Worm (Caenorhabditis elegans) whole organism, early embryonic: ENCODE results near the gene F02C9.1.

Experiments used
- B0310.2 ChIP-seq: sonication (generic microtip); optimal IDR thresholded peaks from 2 replicates; lab custom pipeline; 2016; ENCODE audit warnings: mild to moderate bottlenecking, missing genetic modification characterization, missing compliant biosample characterization
- F13C5.2 ChIP-seq: sonication (generic microtip); optimal IDR thresholded peaks from 2 replicates; lab custom pipeline; 2017; ENCODE audit warnings: mild to moderate bottlenecking, missing genetic modification characterization, inconsistent platforms, missing compliant biosample characterization
- aly-1 ChIP-seq: sonication (generic microtip); optimal IDR thresholded peaks from 2 replicates; lab custom pipeline; 2016; ENCODE audit warnings: missing genetic modification characterization, missing compliant biosample characterization
- ama-1 ChIP-seq: fragments of 150-350 bp; optimal IDR thresholded peaks from 2 replicates; lab custom pipeline; 2014
- ceh-13 ChIP-seq: fragments of 200-800 bp; sonication (Bioruptor generic); optimal IDR thresholded peaks from 2 replicates; lab custom pipeline; 2018; ENCODE audit warnings: mild to moderate bottlenecking, missing genetic modification characterization, missing compliant biosample characterization
- ceh-36 ChIP-seq: sonication (generic microtip); optimal IDR thresholded peaks from 2 replicates; lab custom pipeline; 2016; ENCODE audit warnings: missing genetic modification characterization, inconsistent platforms, missing compliant biosample characterization
- ets-7 ChIP-seq: sonication (generic microtip); optimal IDR thresholded peaks from 2 replicates; lab custom pipeline; 2016; ENCODE audit warnings: missing genotype, missing genetic modification characterization, missing compliant biosample characterization
- flt-1 ChIP-seq: fragments of 200-800 bp; sonication (Bioruptor generic); IDR thresholded peaks from 2 replicates; pipeline ENCODE4 v1.3.6; 2022; ENCODE audit warnings: missing genetic modification characterization, missing compliant biosample characterization
- hmbx-1 ChIP-seq: sonication (generic microtip); optimal IDR thresholded peaks from 2 replicates; lab custom pipeline; 2016; ENCODE audit warnings: mild to moderate bottlenecking, missing genetic modification characterization, missing compliant biosample characterization
- hmg-4 ChIP-seq: fragments of 200-800 bp; sonication (Bioruptor generic); optimal IDR thresholded peaks from 2 replicates; lab custom pipeline; 2018; ENCODE audit warnings: mild to moderate bottlenecking, missing genetic modification characterization, missing compliant biosample characterization
- hnd-1 ChIP-seq: sonication (generic microtip); optimal IDR thresholded peaks from 2 replicates; lab custom pipeline; 2016; ENCODE audit warnings: missing genetic modification characterization, missing compliant biosample characterization
- pes-1 ChIP-seq: fragments of 200-800 bp; sonication (Bioruptor generic); IDR thresholded peaks from 2 replicates; pipeline ENCODE4 v1.3.6; 2022; ENCODE audit warnings: missing genetic modification reagents, missing genetic modification characterization, missing compliant biosample characterization
- scrt-1 ChIP-seq: fragments of 200-800 bp; sonication (Bioruptor generic); IDR thresholded peaks from 2 replicates; pipeline ENCODE4 v1.3.6; 2022; ENCODE audit warnings: missing genetic modification characterization, missing compliant biosample characterization
- sea-1 ChIP-seq: fragments of 200-800 bp; sonication (Bioruptor generic); conservative IDR thresholded peaks from 2 replicates; pipeline ENCODE4 v1.3.6; 2022; ENCODE audit warnings: missing genetic modification characterization, missing compliant biosample characterization
- tbx-11 ChIP-seq: fragments of 200-800 bp; sonication (Bioruptor generic); IDR thresholded peaks from 2 replicates; pipeline ENCODE4 v1.3.6; 2022; ENCODE audit warnings: missing genetic modification characterization, missing compliant biosample characterization
- tbx-37 ChIP-seq: fragments of 200-800 bp; sonication (Bioruptor generic); conservative IDR thresholded peaks from 2 replicates; pipeline ENCODE4 v1.3.6; 2022; ENCODE audit warnings: missing genetic modification reagents, missing genetic modification characterization, missing compliant biosample characterization
- tra-4 ChIP-seq: sonication (generic microtip); optimal IDR thresholded peaks from 2 replicates; lab custom pipeline; 2017; ENCODE audit warnings: missing genetic modification characterization, missing compliant biosample characterization

The F02C9.1 gene

DNA sequence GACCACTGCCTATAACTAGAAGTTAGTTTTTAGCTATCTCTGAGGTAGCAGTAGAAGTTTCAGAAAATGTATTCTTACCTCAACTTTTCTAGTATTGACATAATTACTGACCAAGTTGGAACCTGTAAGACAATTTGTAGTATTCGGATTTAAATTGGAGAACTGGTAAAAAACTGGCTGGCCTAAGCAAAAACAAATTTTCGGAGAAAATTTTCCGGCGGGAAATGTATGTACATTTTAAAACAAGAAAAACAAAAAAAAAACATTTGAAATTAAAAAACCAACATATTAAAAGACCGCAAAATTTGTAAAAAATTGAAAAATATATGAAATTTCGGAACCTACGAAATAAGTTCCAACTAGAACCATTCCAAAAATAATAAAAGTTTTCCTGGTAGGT is 8.4 kb downstream of the F02C9.1 start, which contains the start of gene srab-11:
srab-11 (minus strand) TSS at position 101 of the 400 bp plus-strand sequence.
- TF ChIP-seq hmg-4 (GFP tag; lab: Kevin White, UChicago): no peak
- TF ChIP-seq flt-1 (GFP tag; lab: Robert Waterston, UW): no peak
- no peak for TF ChIP-seq pes-1 (GFP tag; lab: Robert Waterston, UW)
- no peak for TF ChIP-seq tbx-11 (GFP tag; lab: Robert Waterston, UW)
- TF ChIP-seq B0310.2 (tag; lab: Kevin White, UChicago): no peak
- TF ChIP-seq aly-1 (tag; lab: Kevin White, UChicago): no peak
- TF ChIP-seq scrt-1 (GFP tag; lab: Robert Waterston, UW): no peak
- TF ChIP-seq hmbx-1 (tag; lab: Kevin White, UChicago): no peak
- TF ChIP-seq ceh-13 (GFP tag; lab: Kevin White, UChicago): no peak

DNA sequence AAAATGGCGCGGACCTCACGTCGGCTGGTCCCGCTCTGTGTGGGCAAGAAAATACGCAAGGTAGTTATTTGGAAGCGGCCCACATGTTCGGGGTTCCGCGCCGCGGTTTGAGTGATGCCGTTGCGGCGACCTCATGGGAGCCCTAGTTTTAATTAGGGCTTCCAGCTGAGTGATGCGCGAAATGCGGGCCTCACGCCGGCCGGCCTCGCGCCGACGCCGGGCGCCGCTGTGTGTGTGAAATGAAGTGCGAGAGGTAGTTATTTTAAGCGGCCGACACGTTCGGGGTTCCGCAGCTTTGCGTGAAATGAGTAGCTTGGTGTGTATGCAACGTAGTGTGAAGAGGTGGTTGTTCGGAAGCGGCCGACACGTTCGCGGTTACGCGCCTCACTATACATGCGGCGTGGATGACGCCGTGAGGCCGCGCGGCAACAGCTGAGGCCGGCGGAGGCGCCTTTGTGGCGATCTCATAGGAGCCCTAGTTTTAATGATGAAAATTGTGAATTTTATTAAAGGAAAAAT is 11.5 kb downstream of the F02C9.1 start:
- no peak for TF ChIP-seq tbx-11 (GFP tag; lab: Robert Waterston, UW)
- no peak for TF ChIP-seq F13C5.2 (tag; lab: Kevin White, UChicago)
- TF ChIP-seq ceh-13 (GFP tag; lab: Kevin White, UChicago): no peak
- TF ChIP-seq ets-7: no peak
- TF ChIP-seq B0310.2 (tag; lab: Kevin White, UChicago): no peak
- TF ChIP-seq sea-1: no peak
- TF ChIP-seq hnd-1: no peak
- no peak for TF ChIP-seq ama-1
- no peak for TF ChIP-seq ceh-36 (tag; lab: Kevin White, UChicago)
- TF ChIP-seq pes-1 (GFP tag; lab: Robert Waterston, UW): no peak
- no peak for TF ChIP-seq hmbx-1 (tag; lab: Kevin White, UChicago)
- no peak for TF ChIP-seq scrt-1 (GFP tag; lab: Robert Waterston, UW)
- TF ChIP-seq tbx-37 (GFP tag; lab: Robert Waterston, UW): no peak
- no peak for TF ChIP-seq hmg-4 (GFP tag; lab: Kevin White, UChicago)
- TF ChIP-seq tra-4 (tag; lab: Kevin White, UChicago): no peak
- no peak for TF ChIP-seq flt-1 (GFP tag; lab: Robert Waterston, UW)
- TF ChIP-seq aly-1 (tag; lab: Kevin White, UChicago): no peak

DNA sequence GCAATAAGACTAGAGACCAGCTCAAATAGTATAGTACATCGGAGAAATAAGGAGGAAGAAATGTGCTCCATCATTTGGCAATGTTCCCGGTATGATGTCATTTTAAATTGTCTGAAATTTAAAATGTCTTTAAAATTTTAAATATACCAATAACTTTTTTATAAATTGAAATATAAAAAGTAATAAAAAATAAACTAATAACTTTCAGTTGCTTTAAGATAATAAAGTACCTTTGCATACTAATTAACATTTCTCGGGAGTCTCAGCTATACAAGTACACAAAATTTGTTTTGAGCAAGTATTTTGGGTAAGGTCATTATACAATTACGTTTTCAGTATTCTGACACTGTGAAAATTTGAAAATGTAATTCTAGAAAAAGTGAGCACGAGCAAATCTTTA is 13.4 kb downstream of the F02C9.1 start, which contains the start of gene srab-6:
srab-6 (minus strand) TSS at position 101 of the 400 bp plus-strand sequence.
- TF ChIP-seq ceh-13 (GFP tag; lab: Kevin White, UChicago) (no peak), pes-1 (GFP tag; lab: Robert Waterston, UW) (no peak)

DNA sequence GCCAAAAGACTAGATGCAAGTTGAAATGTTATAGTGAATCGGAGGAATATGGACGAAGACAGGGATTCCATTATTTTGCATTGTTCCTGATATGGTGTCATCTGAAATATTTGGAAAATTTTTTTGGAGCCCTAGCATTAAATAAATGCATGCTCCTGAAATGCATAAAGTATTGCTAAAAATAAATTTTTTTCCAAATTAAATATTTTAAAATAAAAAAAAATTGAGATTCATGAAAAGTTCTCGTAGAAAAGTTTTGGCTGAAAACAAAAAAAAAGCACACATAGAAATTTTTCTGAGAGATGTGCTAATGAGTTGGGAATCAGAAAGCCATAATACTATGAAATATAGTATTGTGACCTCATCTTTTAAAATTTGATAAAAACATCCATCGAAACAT is 16.6 kb downstream of the F02C9.1 start, which contains the start of gene srab-7:
srab-7 (minus strand) TSS at position 101 of the 400 bp plus-strand sequence.
- TF ChIP-seq F13C5.2 (tag; lab: Kevin White, UChicago) (no peak), flt-1 (GFP tag; lab: Robert Waterston, UW) (no peak), scrt-1 (GFP tag; lab: Robert Waterston, UW) (no peak), ets-7 (no peak), pes-1 (GFP tag; lab: Robert Waterston, UW) (no peak), tbx-37 (GFP tag; lab: Robert Waterston, UW) (no peak), ceh-36 (tag; lab: Kevin White, UChicago) (no peak)

DNA sequence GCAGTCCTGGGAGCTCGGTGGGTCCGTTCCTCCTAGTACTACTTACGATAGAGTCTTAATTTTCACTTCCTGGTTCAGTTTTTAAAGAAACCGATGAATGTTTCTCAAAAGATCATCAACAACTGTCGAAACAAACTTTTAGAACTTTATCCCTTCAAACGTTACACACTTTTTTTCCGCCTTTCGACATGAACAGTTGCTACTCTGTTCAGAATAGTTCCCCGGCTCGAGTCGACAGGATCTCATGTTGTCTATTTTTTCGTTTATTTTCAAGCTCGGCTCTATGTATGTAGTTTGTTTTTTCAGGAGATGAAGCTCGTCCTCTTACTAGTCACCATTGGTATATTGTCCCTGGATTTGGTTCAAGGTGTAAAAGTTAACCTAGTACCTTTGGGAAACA is 18.3 kb downstream of the F02C9.1 start, which contains the start of gene exh-1:
exh-1 (plus strand) TSS at position 301 of the 400 bp plus-strand sequence.
- TF ChIP-seq hmg-4 (GFP tag; lab: Kevin White, UChicago): no peak
- TF ChIP-seq scrt-1 (GFP tag; lab: Robert Waterston, UW): no peak

DNA sequence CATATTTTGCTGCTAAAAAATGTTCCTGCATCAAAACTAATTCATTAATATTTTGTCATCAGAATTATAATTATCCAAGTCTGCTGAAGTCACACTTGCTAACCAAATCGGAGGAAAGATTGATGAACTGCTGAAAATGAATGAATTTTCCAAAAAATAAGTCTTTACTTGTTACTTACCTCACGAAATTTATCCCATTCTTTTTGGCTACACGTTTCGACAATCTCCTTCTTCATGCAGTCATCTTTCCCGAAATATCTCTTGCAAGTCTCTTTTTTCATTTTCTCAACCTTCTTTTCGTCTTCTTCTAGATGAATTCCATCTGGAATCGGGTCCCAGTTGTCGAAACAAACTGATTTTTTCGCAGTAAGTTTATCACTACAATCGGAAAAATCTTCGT is 19.9 kb downstream of the F02C9.1 start:
- no peak for TF ChIP-seq hnd-1
- no peak for TF ChIP-seq hmg-4 (GFP tag; lab: Kevin White, UChicago)
- TF ChIP-seq pes-1 (GFP tag; lab: Robert Waterston, UW): no peak

DNA sequence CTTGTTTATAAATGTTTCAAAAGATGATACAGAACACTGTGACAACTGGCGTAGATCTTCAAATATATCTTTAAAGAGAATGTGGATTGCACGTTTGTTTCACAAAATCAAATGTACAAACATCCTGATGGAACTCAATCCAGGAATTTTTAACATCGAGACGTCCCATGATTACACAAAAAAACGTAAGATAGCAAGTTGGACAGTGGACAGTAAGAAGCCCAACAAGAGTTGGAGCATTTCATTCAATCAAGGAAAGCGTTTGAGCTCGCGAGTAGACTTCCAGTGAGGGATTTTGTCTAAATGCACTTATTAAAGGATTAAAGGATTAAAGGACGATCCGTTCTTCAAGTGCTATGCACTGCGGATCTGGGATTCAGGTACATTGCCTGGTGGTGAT is 20.7 kb downstream of the F02C9.1 start, which contains the start of gene C36C5.12:
C36C5.12 (minus strand) TSS at position 101 of the 400 bp plus-strand sequence.
- no peak for TF ChIP-seq pes-1 (GFP tag; lab: Robert Waterston, UW)
- no peak for TF ChIP-seq ets-7
- TF ChIP-seq ceh-36 (tag; lab: Kevin White, UChicago): no peak
- TF ChIP-seq ceh-13 (GFP tag; lab: Kevin White, UChicago): no peak
- no peak for TF ChIP-seq ama-1
- TF ChIP-seq sea-1: no peak
- TF ChIP-seq hmg-4 (GFP tag; lab: Kevin White, UChicago): no peak
- no peak for TF ChIP-seq tbx-11 (GFP tag; lab: Robert Waterston, UW)
- TF ChIP-seq scrt-1 (GFP tag; lab: Robert Waterston, UW): no peak
- no peak for TF ChIP-seq tbx-37 (GFP tag; lab: Robert Waterston, UW)
- TF ChIP-seq F13C5.2 (tag; lab: Kevin White, UChicago): no peak
- TF ChIP-seq tra-4 (tag; lab: Kevin White, UChicago): no peak
- TF ChIP-seq flt-1 (GFP tag; lab: Robert Waterston, UW): no peak
- TF ChIP-seq hmbx-1 (tag; lab: Kevin White, UChicago): no peak

DNA sequence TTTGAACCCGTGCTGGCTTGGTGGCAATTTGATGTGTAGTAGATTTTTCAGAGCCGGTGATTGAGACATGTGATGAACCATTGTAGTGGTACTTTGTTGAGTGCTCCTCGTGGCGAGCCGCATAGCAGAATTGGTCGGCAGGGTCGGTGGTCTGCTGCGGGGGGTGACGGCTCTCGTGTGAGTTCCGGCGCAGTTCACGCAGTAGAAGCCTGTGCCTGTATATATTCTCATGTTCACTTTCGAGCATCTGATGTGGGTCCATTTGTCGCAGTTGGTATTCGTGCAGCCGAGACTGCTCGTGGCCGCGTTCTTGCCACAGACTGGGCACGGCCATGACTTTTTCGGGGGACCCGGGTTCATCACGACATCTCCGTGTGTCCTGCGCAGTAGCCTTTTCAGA is 23.8 kb downstream of the F02C9.1 start:
- TF ChIP-seq ceh-13 (GFP tag; lab: Kevin White, UChicago) (no peak), hmg-4 (GFP tag; lab: Kevin White, UChicago) (no peak), hmbx-1 (tag; lab: Kevin White, UChicago) (no peak), B0310.2 (tag; lab: Kevin White, UChicago) (no peak), tra-4 (tag; lab: Kevin White, UChicago) (no peak), hnd-1 (no peak), ets-7 (no peak), sea-1 (no peak), pes-1 (GFP tag; lab: Robert Waterston, UW) (no peak), F13C5.2 (tag; lab: Kevin White, UChicago) (no peak), aly-1 (tag; lab: Kevin White, UChicago) (no peak), scrt-1 (GFP tag; lab: Robert Waterston, UW) (no peak), ceh-36 (tag; lab: Kevin White, UChicago) (no peak), tbx-37 (GFP tag; lab: Robert Waterston, UW) (no peak), tbx-11 (GFP tag; lab: Robert Waterston, UW) (no peak), flt-1 (GFP tag; lab: Robert Waterston, UW) (no peak), ama-1 (no peak)
